Fruit fly (Drosophila melanogaster) whole organism, embryonic: ENCODE results near the gene CG2129.

Source experiments
- Adf1 ChIP-seq: fragments of 200-800 bp; sonication (Bioruptor generic); IDR thresholded peaks from 2 replicates; pipeline ENCODE4 v1.3.6; 2022; ENCODE audit warnings: missing biosample characterization, missing genetic modification characterization
- Aef1 ChIP-seq: fragments of 200-800 bp; sonication (Bioruptor generic); IDR thresholded peaks from 3 replicates; pipeline ENCODE4 v1.3.6; 2022; ENCODE audit warnings: missing biosample characterization, missing genetic modification characterization
- CG11696 ChIP-seq: fragments of 200-800 bp; sonication (Bioruptor generic); IDR thresholded peaks from 2 replicates; pipeline ENCODE4 v1.3.6; 2022; ENCODE audit warnings: missing biosample characterization, missing genetic modification characterization
- CG13624 ChIP-seq: fragments of 200-800 bp; sonication (Bioruptor generic); optimal IDR thresholded peaks from 2 replicates; lab custom pipeline; 2016; ENCODE audit warnings: missing biosample characterization, missing genetic modification characterization
- CG15073 ChIP-seq: fragments of 200-800 bp; sonication (Bioruptor generic); optimal IDR thresholded peaks from 2 replicates; lab custom pipeline; 2016; ENCODE audit warnings: missing biosample characterization, missing genetic modification characterization
- CG16779 ChIP-seq: fragments of 200-800 bp; sonication (Bioruptor generic); IDR thresholded peaks from 2 replicates; pipeline ENCODE4 v1.3.6; 2022; ENCODE audit warnings: missing biosample characterization, missing genetic modification characterization
- CG17186 ChIP-seq: fragments of 200-800 bp; sonication (Bioruptor generic); optimal IDR thresholded peaks from 3 replicates; lab custom pipeline; 2017; ENCODE audit warnings: missing biosample characterization, missing genetic modification reagents, missing genetic modification characterization
- CG17361 ChIP-seq: fragments of 200-800 bp; sonication (Bioruptor generic); IDR thresholded peaks from 3 replicates; pipeline ENCODE4 v1.3.6; 2022; ENCODE audit warnings: missing biosample characterization, missing genetic modification characterization
- CG1792 ChIP-seq: fragments of 200-800 bp; sonication (Bioruptor generic); optimal IDR thresholded peaks from 2 replicates; lab custom pipeline; 2016; ENCODE audit warnings: missing biosample characterization, missing genetic modification characterization
- CG1832 ChIP-seq: fragments of 200-800 bp; sonication (Bioruptor generic); optimal IDR thresholded peaks from 2 replicates; lab custom pipeline; 2017; ENCODE audit warnings: missing biosample characterization, mild to moderate bottlenecking, missing genetic modification characterization, inconsistent platforms
- CG2199 ChIP-seq: fragments of 200-800 bp; sonication (Bioruptor generic); IDR thresholded peaks from 3 replicates; pipeline ENCODE4 v1.3.6; 2022; ENCODE audit warnings: missing biosample characterization, missing genetic modification characterization
- CG2712 ChIP-seq: fragments of 200-800 bp; optimal IDR thresholded peaks from 3 replicates; lab custom pipeline; 2019; ENCODE audit warnings: missing biosample characterization, mild to moderate bottlenecking, missing genetic modification characterization, moderate library complexity
- CG33213 ChIP-seq: fragments of 200-800 bp; sonication (Bioruptor generic); optimal IDR thresholded peaks from 3 replicates; lab custom pipeline; 2016; ENCODE audit warnings: missing biosample characterization, missing genetic modification characterization
- CG3407 ChIP-seq: fragments of 200-800 bp; sonication (Bioruptor generic); optimal IDR thresholded peaks from 2 replicates; lab custom pipeline; 2018; ENCODE audit warnings: missing biosample characterization, mild to moderate bottlenecking, missing genetic modification characterization
- CG3838 ChIP-seq: fragments of 200-800 bp; sonication (Bioruptor generic); optimal IDR thresholded peaks from 3 replicates; lab custom pipeline; 2016; ENCODE audit warnings: missing biosample characterization, missing genetic modification characterization
- CG4282 ChIP-seq: fragments of 200-800 bp; sonication (Bioruptor generic); optimal IDR thresholded peaks from 2 replicates; lab custom pipeline; 2016; ENCODE audit warnings: missing biosample characterization, missing genetic modification characterization
- CG5245 ChIP-seq: fragments of 200-800 bp; sonication (Bioruptor generic); optimal IDR thresholded peaks from 3 replicates; lab custom pipeline; 2016; ENCODE audit warnings: missing biosample characterization, missing genetic modification characterization
- CG6683 ChIP-seq: fragments of 200-800 bp; sonication (Bioruptor generic); optimal IDR thresholded peaks from 2 replicates; lab custom pipeline; 2017; ENCODE audit warnings: missing biosample characterization, mild to moderate bottlenecking, missing genetic modification characterization, missing genetic modification reagents
- CG7372 ChIP-seq: fragments of 200-800 bp; sonication (Bioruptor generic); IDR thresholded peaks from 2 replicates; pipeline ENCODE4 v1.3.6; 2022; ENCODE audit warnings: missing biosample characterization, missing genetic modification characterization
- CG7963 ChIP-seq: fragments of 200-800 bp; sonication (Bioruptor generic); IDR thresholded peaks from 3 replicates; pipeline ENCODE4 v1.3.6; 2022; ENCODE audit warnings: missing biosample characterization, missing genetic modification characterization; ENCODE audit not compliant: partially characterized antibody
- CG8281 ChIP-seq: fragments of 200-800 bp; sonication (Bioruptor generic); optimal IDR thresholded peaks from 2 replicates; lab custom pipeline; 2018; ENCODE audit warnings: missing biosample characterization, mild to moderate bottlenecking, missing genetic modification characterization, moderate library complexity
- CG8388 ChIP-seq: fragments of 200-800 bp; sonication (Bioruptor generic); optimal IDR thresholded peaks from 2 replicates; lab custom pipeline; 2019; ENCODE audit warnings: missing biosample characterization, mild to moderate bottlenecking, missing genetic modification characterization, moderate library complexity
- CG9215 ChIP-seq: fragments of 200-800 bp; sonication (Bioruptor generic); IDR thresholded peaks from 2 replicates; pipeline ENCODE4 v1.3.6; 2022; ENCODE audit warnings: missing biosample characterization, missing genetic modification characterization
- CG9609 ChIP-seq: fragments of 200-800 bp; sonication (Bioruptor generic); optimal IDR thresholded peaks from 3 replicates; lab custom pipeline; 2016; ENCODE audit warnings: missing biosample characterization, missing genetic modification characterization
- CG9727 ChIP-seq: fragments of 200-800 bp; sonication (Bioruptor generic); optimal IDR thresholded peaks from 3 replicates; lab custom pipeline; 2017; ENCODE audit warnings: missing biosample characterization, mild to moderate bottlenecking, missing genetic modification characterization
- Dad ChIP-seq: fragments of 200-800 bp; sonication (Bioruptor generic); optimal IDR thresholded peaks from 3 replicates; lab custom pipeline; 2016; ENCODE audit warnings: missing biosample characterization, missing genetic modification characterization
- Dp ChIP-seq: fragments of 200-800 bp; sonication (Bioruptor generic); optimal IDR thresholded peaks from 2 replicates; lab custom pipeline; 2018; ENCODE audit warnings: missing biosample characterization, mild to moderate bottlenecking, missing genetic modification characterization, moderate library complexity
- E2f1 ChIP-seq: fragments of 200-800 bp; sonication (Bioruptor generic); IDR thresholded peaks from 2 replicates; pipeline ENCODE4 v1.3.6; 2022; ENCODE audit warnings: missing biosample characterization, missing genetic modification characterization
- HHEX ChIP-seq: fragments of 200-800 bp; sonication (Bioruptor generic); optimal IDR thresholded peaks from 3 replicates; lab custom pipeline; 2017; ENCODE audit warnings: missing biosample characterization, mild to moderate bottlenecking, missing genetic modification characterization, missing genetic modification reagents
- Hey ChIP-seq: fragments of 200-800 bp; sonication (Bioruptor generic); optimal IDR thresholded peaks from 3 replicates; lab custom pipeline; 2018; ENCODE audit warnings: missing biosample characterization, mild to moderate bottlenecking, missing genetic modification characterization
- Lim3 ChIP-seq: fragments of 200-800 bp; sonication (Bioruptor generic); IDR thresholded peaks from 2 replicates; pipeline ENCODE4 v1.3.6; 2022; ENCODE audit warnings: missing biosample characterization, missing genetic modification characterization
- Poxn ChIP-seq: fragments of 200-800 bp; sonication (Bioruptor generic); IDR thresholded peaks from 2 replicates; pipeline ENCODE4 v1.3.6; 2022; ENCODE audit warnings: missing biosample characterization, missing genetic modification characterization
- Ptx1 ChIP-seq: fragments of 200-800 bp; sonication (Bioruptor generic); IDR thresholded peaks from 2 replicates; pipeline ENCODE4 v1.3.6; 2022; ENCODE audit warnings: missing biosample characterization, missing genetic modification characterization
- Ravus ChIP-seq: fragments of 200-800 bp; sonication (Bioruptor generic); IDR thresholded peaks from 2 replicates; pipeline ENCODE4 v1.3.6; 2022; ENCODE audit warnings: missing biosample characterization, missing genetic modification characterization
- Rfx ChIP-seq: fragments of 200-800 bp; sonication (Bioruptor generic); IDR thresholded peaks from 2 replicates; pipeline ENCODE4 v1.3.6; 2022; ENCODE audit warnings: missing biosample characterization, missing genetic modification characterization
- Scr ChIP-seq: fragments of 200-800 bp; sonication (Bioruptor generic); IDR thresholded peaks from 2 replicates; pipeline ENCODE4 v1.3.6; 2022; ENCODE audit warnings: missing biosample characterization, missing genetic modification characterization; ENCODE audit not compliant: partially characterized antibody
- Side ChIP-seq: fragments of 200-800 bp; sonication (Bioruptor generic); optimal IDR thresholded peaks from 2 replicates; lab custom pipeline; 2016; ENCODE audit warnings: missing biosample characterization, missing genetic modification characterization
- Sin3A ChIP-seq: fragments of >200 bp; optimal IDR thresholded peaks from 2 replicates; lab custom pipeline; 2018
- Xrp1 ChIP-seq: fragments of 200-800 bp; sonication (Bioruptor generic); IDR thresholded peaks from 2 replicates; pipeline ENCODE4 v1.3.6; 2022; ENCODE audit warnings: missing biosample characterization, missing genetic modification characterization
- bcd ChIP-seq: fragments of 200-800 bp; sonication (Bioruptor generic); optimal IDR thresholded peaks from 2 replicates; lab custom pipeline; 2017; ENCODE audit warnings: missing biosample characterization, mild to moderate bottlenecking, missing genetic modification characterization
- ems ChIP-seq: fragments of 200-800 bp; sonication (Bioruptor generic); optimal IDR thresholded peaks from 3 replicates; lab custom pipeline; 2016; ENCODE audit warnings: missing biosample characterization, missing genetic modification characterization
- ewg ChIP-seq: fragments of 200-800 bp; sonication (Bioruptor generic); optimal IDR thresholded peaks from 3 replicates; lab custom pipeline; 2017; ENCODE audit warnings: mild to moderate bottlenecking, missing biosample characterization, missing genetic modification reagents, missing genetic modification characterization
- ham ChIP-seq: fragments of 200-800 bp; sonication (Bioruptor generic); IDR thresholded peaks from 2 replicates; pipeline ENCODE4 v1.3.6; 2022; ENCODE audit warnings: missing biosample characterization, missing genetic modification characterization
- hb ChIP-seq: fragments of 200-800 bp; sonication (Bioruptor generic); IDR thresholded peaks from 3 replicates; pipeline ENCODE4 v1.3.6; 2022; ENCODE audit warnings: missing biosample characterization, missing genetic modification characterization; ENCODE audit not compliant: partially characterized antibody
- prd ChIP-seq, 3 experiments: fragments of >200 bp in 2 of 3; fragments of 200-800 bp in 1 of 3; sonication (Bioruptor generic) in 1 of 3; optimal IDR thresholded peaks in 2 of 3; IDR thresholded peaks in 1 of 3; 2 replicates in 2 of 3; 3 replicates in 1 of 3; pipeline versions ENCODE4 v1.3.6 to Lab custom; 2017 to 2022; ENCODE audit warnings: missing biosample characterization in 1 of 3, missing genetic modification characterization in 1 of 3
- repo ChIP-seq: fragments of 200-800 bp; sonication (Bioruptor generic); optimal IDR thresholded peaks from 2 replicates; lab custom pipeline; 2016; ENCODE audit warnings: missing biosample characterization, missing genetic modification characterization
- row ChIP-seq: fragments of 200-800 bp; sonication (Bioruptor generic); IDR thresholded peaks from 3 replicates; pipeline ENCODE4 v1.3.6; 2022; ENCODE audit warnings: missing biosample characterization, missing genetic modification characterization
- salm ChIP-seq: fragments of 200-800 bp; sonication (Bioruptor generic); optimal IDR thresholded peaks from 2 replicates; lab custom pipeline; 2018; ENCODE audit warnings: missing biosample characterization, mild to moderate bottlenecking, missing genetic modification characterization
- sima ChIP-seq: fragments of 200-800 bp; sonication (Bioruptor generic); optimal IDR thresholded peaks from 2 replicates; lab custom pipeline; 2016; ENCODE audit warnings: missing biosample characterization, missing genetic modification characterization
- tgo ChIP-seq: fragments of 200-800 bp; sonication (Bioruptor generic); IDR thresholded peaks from 3 replicates; pipeline ENCODE4 v1.3.6; 2022; ENCODE audit warnings: missing biosample characterization, missing genetic modification characterization
- tll ChIP-seq, 2 experiments: fragments of 200-800 bp in 1 of 2; fragments of >200 bp in 1 of 2; sonication (Bioruptor generic) in 1 of 2; optimal IDR thresholded peaks; 2 replicates each; lab custom pipeline; 2017 to 2019; ENCODE audit warnings: missing biosample characterization in 2 of 2, missing genetic modification characterization in 2 of 2, mild to moderate bottlenecking in 1 of 2, moderate library complexity in 1 of 2
- vnd ChIP-seq: fragments of 200-800 bp; sonication (Bioruptor generic); IDR thresholded peaks from 3 replicates; pipeline ENCODE4 v1.3.6; 2022; ENCODE audit warnings: missing biosample characterization, missing genetic modification characterization; ENCODE audit not compliant: partially characterized antibody

The CG2129 gene

DNA sequence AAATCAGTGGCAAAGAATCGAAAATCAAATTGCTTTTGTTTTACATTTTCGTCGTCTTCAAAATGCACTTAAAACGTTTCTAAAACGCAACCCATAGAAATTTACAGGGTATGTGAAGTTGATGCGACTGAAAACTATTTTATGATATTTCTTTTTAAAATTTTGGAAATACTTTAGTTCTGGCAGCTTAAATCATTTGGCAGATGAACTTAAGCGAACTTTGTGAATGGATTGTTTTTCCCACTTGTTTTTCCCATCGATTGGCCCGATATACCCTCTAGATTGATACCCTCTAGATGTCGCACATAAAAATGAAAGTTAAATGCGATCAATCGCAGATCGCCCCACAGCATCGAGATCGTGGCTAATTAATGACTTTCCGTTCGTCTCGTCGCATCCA, 19.5 kb upstream of the CG2129 start (continued):
- TF ChIP-seq sima (no peak), salm (tag; lab: Kevin White, UChicago) (peak; percentile 21), CG17361 (GFP tag; lab: Robert Waterston, UW) (peak; percentile 56; the same call in 2 of the 3 replicates), ems (peak; percentile 33), CG9609 (GFP tag; lab: Kevin White, UChicago) (peak; percentile 9), CG3838 (GFP tag; lab: Kevin White, UChicago) (no peak), CG1832 (no peak), Xrp1 (GFP tag; lab: Robert Waterston, UW) (peak; percentile 76), Side (no peak), Ravus (GFP tag; lab: Robert Waterston, UW) (no peak), CG6683 (no peak), CG3407 (GFP tag; lab: Kevin White, UChicago) (peak; percentile 51), tgo (GFP tag; lab: Robert Waterston, UW) (peak; percentile 45; the same call in 1 of the 3 replicates), E2f1 (peak; percentile 43), tll (GFP tag; optimal IDR thresholded peaks at IDR 0.05; lab: Kevin White, UChicago) (no peak), CG1792 (GFP tag; lab: Kevin White, UChicago) (no peak), CG7963 (no peak), row (GFP tag; lab: Robert Waterston, UW) (peak; percentile 67), CG9215 (GFP tag; lab: Robert Waterston, UW) (no peak), Poxn (GFP tag; lab: Robert Waterston, UW) (no peak), bcd (peak; percentile 18), hb (GFP tag; lab: Robert Waterston, UW) (no peak), CG5245 (GFP tag; lab: Kevin White, UChicago) (peak; percentile 36), CG33213 (GFP tag; lab: Kevin White, UChicago) (no peak), Aef1 (0 out of 3 replicates have a peak, but pooled peaks have one; percentile 27), repo (GFP tag; lab: Kevin White, UChicago) (no peak), prd (optimal IDR thresholded peaks at IDR 0.05; lab: Kevin White, UChicago) (no peak), prd (GFP tag; IDR thresholded peaks at IDR 0.05; lab: Robert Waterston, UW) (peak; percentile 85), Rfx (GFP tag; lab: Robert Waterston, UW) (no peak), CG4282 (no peak), CG2712 (tag; lab: Kevin White, UChicago) (peak; percentile 80), CG8281 (tag; lab: Kevin White, UChicago) (no peak), Ptx1 (GFP tag; lab: Robert Waterston, UW) (peak; percentile 67), Sin3A (lab: Kevin White, UChicago) (no peak), Scr (no peak), CG8388 (peak; percentile 74), CG2199 (no peak), CG15073 (GFP tag; lab: Kevin White, UChicago) (no peak), Dp (GFP tag; lab: Kevin White, UChicago) (no peak), CG11696 (GFP tag; lab: Robert Waterston, UW) (no peak), Lim3 (GFP tag; lab: Robert Waterston, UW) (no peak), HHEX (GFP tag; lab: Kevin White, UChicago) (peak; percentile 17), Hey (tag; lab: Kevin White, UChicago) (no peak), CG16779 (GFP tag; lab: Robert Waterston, UW) (no peak), CG7372 (GFP tag; lab: Robert Waterston, UW) (no peak), CG13624 (GFP tag; lab: Kevin White, UChicago) (no peak), Dad (no peak), CG9727 (peak; percentile 50), vnd (GFP tag; lab: Robert Waterston, UW) (no peak), ewg (peak; percentile 67), ham (GFP tag; lab: Robert Waterston, UW) (no peak), Adf1 (GFP tag; lab: Robert Waterston, UW) (no peak), CG17186 (GFP tag; lab: Kevin White, UChicago) (peak; percentile 7)
